Fruit fly (Drosophila melanogaster) whole organism, embryonic: Measurements from ENCODE around the gene Blm.

Experiments
- Abd-B ChIP-seq: fragments of 200-800 bp; sonication (Bioruptor generic); optimal IDR thresholded peaks from 2 replicates; lab custom pipeline; 2018; ENCODE audit warnings: missing biosample characterization, mild to moderate bottlenecking, missing genetic modification characterization, moderate library complexity
- B-H1 ChIP-seq: fragments of 200-800 bp; sonication (Bioruptor generic); IDR thresholded peaks from 3 replicates; pipeline ENCODE4 v1.3.6; 2022; ENCODE audit warnings: missing biosample characterization, missing genetic modification characterization
- BEAF-32 ChIP-seq: fragments of 200-800 bp; sonication (Bioruptor generic); optimal IDR thresholded peaks from 3 replicates; lab custom pipeline; 2017; ENCODE audit warnings: missing biosample characterization, missing genetic modification characterization, mild to moderate bottlenecking, moderate library complexity, missing genetic modification reagents
- C15 ChIP-seq: fragments of 200-800 bp; sonication (Bioruptor generic); IDR thresholded peaks from 3 replicates; pipeline ENCODE4 v1.3.6; 2022; ENCODE audit warnings: missing biosample characterization, missing genetic modification characterization
- CG10366 ChIP-seq: fragments of 200-800 bp; sonication (Bioruptor generic); IDR thresholded peaks from 2 replicates; pipeline ENCODE4 v1.3.6; 2022; ENCODE audit warnings: missing biosample characterization, missing genetic modification characterization
- CG10462 ChIP-seq: fragments of 200-800 bp; sonication (Bioruptor generic); optimal IDR thresholded peaks from 2 replicates; lab custom pipeline; 2016; ENCODE audit warnings: missing biosample characterization, missing genetic modification characterization
- CG13123 ChIP-seq: fragments of 200-800 bp; sonication (Bioruptor generic); optimal IDR thresholded peaks from 2 replicates; lab custom pipeline; 2016; ENCODE audit warnings: missing biosample characterization, missing genetic modification characterization
- CG14014 ChIP-seq: fragments of 200-800 bp; sonication (Bioruptor generic); IDR thresholded peaks from 2 replicates; pipeline ENCODE4 v1.3.6; 2022; ENCODE audit warnings: missing biosample characterization, missing genetic modification characterization
- CG14441 ChIP-seq: fragments of 200-800 bp; sonication (Bioruptor generic); IDR thresholded peaks from 2 replicates; pipeline ENCODE4 v1.3.6; 2022; ENCODE audit warnings: missing biosample characterization, missing genetic modification characterization
- CG14710 ChIP-seq: fragments of 200-800 bp; sonication (Bioruptor generic); optimal IDR thresholded peaks from 3 replicates; lab custom pipeline; 2019; ENCODE audit warnings: missing biosample characterization, mild to moderate bottlenecking, missing genetic modification characterization, moderate library complexity
- CG14965 ChIP-seq: fragments of 200-800 bp; sonication (Bioruptor generic); optimal IDR thresholded peaks from 2 replicates; lab custom pipeline; 2016; ENCODE audit warnings: missing biosample characterization, missing genetic modification characterization, borderline replicate concordance
- CG1602 ChIP-seq: fragments of 200-800 bp; sonication (Bioruptor generic); optimal IDR thresholded peaks from 3 replicates; lab custom pipeline; 2016; ENCODE audit warnings: missing biosample characterization, missing genetic modification characterization
- CG16815 ChIP-seq: fragments of 200-800 bp; sonication (Bioruptor generic); optimal IDR thresholded peaks from 3 replicates; lab custom pipeline; 2017; ENCODE audit warnings: missing biosample characterization, mild to moderate bottlenecking, missing genetic modification characterization
- CG17568 ChIP-seq: fragments of 200-800 bp; sonication (Bioruptor generic); optimal IDR thresholded peaks from 2 replicates; lab custom pipeline; 2018; ENCODE audit warnings: missing biosample characterization, mild to moderate bottlenecking, missing genetic modification characterization, moderate library complexity
- CG30403 ChIP-seq: fragments of 200-800 bp; sonication (Bioruptor generic); optimal IDR thresholded peaks from 3 replicates; lab custom pipeline; 2016; ENCODE audit warnings: missing biosample characterization, missing genetic modification characterization
- CG34422 ChIP-seq: fragments of 200-800 bp; sonication (Bioruptor generic); IDR thresholded peaks from 3 replicates; pipeline ENCODE4 v1.3.6; 2022; ENCODE audit warnings: missing biosample characterization, missing genetic modification characterization
- CrebB ChIP-seq: fragments of 200-800 bp; sonication (Bioruptor generic); optimal IDR thresholded peaks from 3 replicates; lab custom pipeline; 2018; ENCODE audit warnings: missing biosample characterization, mild to moderate bottlenecking, missing genetic modification characterization
- Dip2 ChIP-seq: fragments of 200-800 bp; sonication (Bioruptor generic); IDR thresholded peaks from 2 replicates; pipeline ENCODE4 v1.3.6; 2022; ENCODE audit warnings: missing biosample characterization, missing genetic modification characterization
- Dip3 ChIP-seq: fragments of 200-800 bp; sonication (Bioruptor generic); optimal IDR thresholded peaks from 3 replicates; lab custom pipeline; 2016; ENCODE audit warnings: missing biosample characterization, missing genetic modification characterization
- Dref ChIP-seq: fragments of 200-800 bp; sonication (Bioruptor generic); IDR thresholded peaks from 2 replicates; pipeline ENCODE4 v1.3.6; 2022; ENCODE audit warnings: missing biosample characterization, missing genetic modification characterization
- E2f2 ChIP-seq: fragments of 200-800 bp; sonication (Bioruptor generic); IDR thresholded peaks from 2 replicates; pipeline ENCODE4 v1.3.6; 2022; ENCODE audit warnings: missing biosample characterization, missing genetic modification characterization
- GATAe ChIP-seq: fragments of 200-800 bp; sonication (Bioruptor generic); conservative IDR thresholded peaks from 2 replicates; pipeline ENCODE4 v1.3.6; 2022; ENCODE audit warnings: missing biosample characterization, missing genetic modification characterization
- Hey ChIP-seq: fragments of 200-800 bp; sonication (Bioruptor generic); optimal IDR thresholded peaks from 3 replicates; lab custom pipeline; 2018; ENCODE audit warnings: missing biosample characterization, mild to moderate bottlenecking, missing genetic modification characterization
- Max ChIP-seq: fragments of 200-800 bp; sonication (Bioruptor generic); optimal IDR thresholded peaks from 2 replicates; lab custom pipeline; 2016; ENCODE audit warnings: missing biosample characterization, mild to moderate bottlenecking, missing genetic modification characterization
- Med ChIP-seq: fragments of 200-800 bp; sonication (Bioruptor generic); peaks from one replicate; lab custom pipeline; 2016; ENCODE audit warnings: missing biosample characterization, missing genetic modification characterization, mild to moderate bottlenecking, inconsistent platforms, moderate library complexity
- Nf-YB ChIP-seq: fragments of 200-800 bp; sonication (Bioruptor generic); optimal IDR thresholded peaks from 3 replicates; lab custom pipeline; 2019; ENCODE audit warnings: missing biosample characterization, mild to moderate bottlenecking, missing genetic modification characterization, moderate library complexity
- Opbp ChIP-seq: fragments of 200-800 bp; sonication (Bioruptor generic); IDR thresholded peaks from 3 replicates; pipeline ENCODE4 v1.3.6; 2022; ENCODE audit warnings: missing biosample characterization, missing genetic modification characterization; ENCODE audit not compliant: partially characterized antibody
- Rfx ChIP-seq: fragments of 200-800 bp; sonication (Bioruptor generic); IDR thresholded peaks from 2 replicates; pipeline ENCODE4 v1.3.6; 2022; ENCODE audit warnings: missing biosample characterization, missing genetic modification characterization
- Scr ChIP-seq: fragments of 200-800 bp; sonication (Bioruptor generic); IDR thresholded peaks from 2 replicates; pipeline ENCODE4 v1.3.6; 2022; ENCODE audit warnings: missing biosample characterization, missing genetic modification characterization; ENCODE audit not compliant: partially characterized antibody
- Sox100B ChIP-seq: fragments of 200-800 bp; sonication (Bioruptor generic); optimal IDR thresholded peaks from 3 replicates; lab custom pipeline; 2018; ENCODE audit warnings: missing biosample characterization, mild to moderate bottlenecking, missing genetic modification characterization
- Sry-δ ChIP-seq: fragments of 200-800 bp; sonication (Bioruptor generic); optimal IDR thresholded peaks from 2 replicates; lab custom pipeline; 2016; ENCODE audit warnings: missing biosample characterization, missing genetic modification characterization
- Taf1 ChIP-seq: fragments of 200-800 bp; sonication (Bioruptor generic); IDR thresholded peaks from 2 replicates; pipeline ENCODE4 v1.3.6; 2022; ENCODE audit warnings: missing biosample characterization, missing genetic modification characterization
- abd-A ChIP-seq: fragments of 200-800 bp; sonication (Bioruptor generic); optimal IDR thresholded peaks from 3 replicates; lab custom pipeline; 2019; ENCODE audit warnings: missing biosample characterization, mild to moderate bottlenecking, missing genetic modification characterization, moderate library complexity
- br ChIP-seq: fragments of >200 bp; optimal IDR thresholded peaks from 2 replicates; lab custom pipeline; 2017
- croc ChIP-seq: fragments of 200-800 bp; sonication (Bioruptor generic); conservative IDR thresholded peaks from 3 replicates; pipeline ENCODE4 v1.3.6; 2022; ENCODE audit warnings: missing biosample characterization, missing genetic modification characterization
- dan ChIP-seq: fragments of 200-800 bp; sonication (Bioruptor generic); IDR thresholded peaks from 2 replicates; pipeline ENCODE4 v1.3.6; 2022; ENCODE audit warnings: missing biosample characterization, missing genetic modification characterization
- danr ChIP-seq: fragments of 200-800 bp; sonication (Bioruptor generic); IDR thresholded peaks from 2 replicates; pipeline ENCODE4 v1.3.6; 2022; ENCODE audit warnings: missing biosample characterization, missing genetic modification characterization
- eve ChIP-seq, 2 experiments: fragments of >200 bp; optimal IDR thresholded peaks; 2 replicates each; lab custom pipeline; 2017; ENCODE audit warnings: missing biosample characterization in 2 of 2, missing genetic modification characterization in 2 of 2
- ftz-f1 ChIP-seq: fragments of 200-800 bp; sonication (Bioruptor generic); optimal IDR thresholded peaks from 2 replicates; lab custom pipeline; 2016; ENCODE audit warnings: missing biosample characterization, missing genetic modification characterization
- gsb ChIP-seq: fragments of 200-800 bp; sonication (Bioruptor generic); IDR thresholded peaks from 2 replicates; pipeline ENCODE4 v1.3.6; 2022; ENCODE audit warnings: missing biosample characterization, missing genetic modification characterization
- hth ChIP-seq: fragments of >200 bp; optimal IDR thresholded peaks from 2 replicates; lab custom pipeline; 2017; ENCODE audit warnings: inconsistent platforms
- insv ChIP-seq, 2 experiments: fragments of 200-800 bp; sonication (Bioruptor generic); optimal IDR thresholded peaks; 3 replicates each; lab custom pipeline; 2016 to 2018; ENCODE audit warnings: missing biosample characterization in 2 of 2, missing genetic modification characterization in 2 of 2
- luna ChIP-seq: fragments of 200-800 bp; sonication (Bioruptor generic); optimal IDR thresholded peaks from 2 replicates; lab custom pipeline; 2016; ENCODE audit warnings: missing biosample characterization, missing genetic modification characterization
- mam ChIP-seq: fragments of 200-800 bp; sonication (Bioruptor generic); optimal IDR thresholded peaks from 3 replicates; lab custom pipeline; 2016; ENCODE audit warnings: missing biosample characterization, missing genetic modification characterization
- nau ChIP-seq: fragments of 200-800 bp; sonication (Bioruptor generic); optimal IDR thresholded peaks from 3 replicates; lab custom pipeline; 2017; ENCODE audit warnings: missing biosample characterization, mild to moderate bottlenecking, missing genetic modification characterization, missing genetic modification reagents
- odd ChIP-seq: fragments of 200-800 bp; sonication (Bioruptor generic); optimal IDR thresholded peaks from 2 replicates; lab custom pipeline; 2017; ENCODE audit warnings: missing biosample characterization, mild to moderate bottlenecking, missing genetic modification characterization
- phol ChIP-seq: fragments of 200-800 bp; sonication (Bioruptor generic); optimal IDR thresholded peaks from 3 replicates; lab custom pipeline; 2018; ENCODE audit warnings: missing biosample characterization, mild to moderate bottlenecking, missing genetic modification characterization, moderate library complexity
- toy ChIP-seq: fragments of 200-800 bp; sonication (Bioruptor generic); IDR thresholded peaks from 2 replicates; pipeline ENCODE4 v1.3.6; 2022; ENCODE audit warnings: missing biosample characterization, missing genetic modification characterization
- trh ChIP-seq: fragments of 200-800 bp; sonication (Bioruptor generic); optimal IDR thresholded peaks from 2 replicates; lab custom pipeline; 2016; ENCODE audit warnings: missing biosample characterization, missing genetic modification characterization
- unc-4 ChIP-seq: fragments of 200-800 bp; sonication (Bioruptor generic); IDR thresholded peaks from 2 replicates; pipeline ENCODE4 v1.3.6; 2022; ENCODE audit warnings: missing biosample characterization, missing genetic modification characterization; ENCODE audit not compliant: partially characterized antibody
- wek ChIP-seq: fragments of 200-800 bp; sonication (Bioruptor generic); optimal IDR thresholded peaks from 3 replicates; lab custom pipeline; 2018; ENCODE audit warnings: missing biosample characterization, mild to moderate bottlenecking, missing genetic modification characterization, moderate library complexity
- z ChIP-seq: fragments of 200-800 bp; sonication (Bioruptor generic); IDR thresholded peaks from 3 replicates; pipeline ENCODE4 v1.3.6; 2022; ENCODE audit warnings: missing biosample characterization, missing genetic modification characterization

The Blm gene

DNA sequence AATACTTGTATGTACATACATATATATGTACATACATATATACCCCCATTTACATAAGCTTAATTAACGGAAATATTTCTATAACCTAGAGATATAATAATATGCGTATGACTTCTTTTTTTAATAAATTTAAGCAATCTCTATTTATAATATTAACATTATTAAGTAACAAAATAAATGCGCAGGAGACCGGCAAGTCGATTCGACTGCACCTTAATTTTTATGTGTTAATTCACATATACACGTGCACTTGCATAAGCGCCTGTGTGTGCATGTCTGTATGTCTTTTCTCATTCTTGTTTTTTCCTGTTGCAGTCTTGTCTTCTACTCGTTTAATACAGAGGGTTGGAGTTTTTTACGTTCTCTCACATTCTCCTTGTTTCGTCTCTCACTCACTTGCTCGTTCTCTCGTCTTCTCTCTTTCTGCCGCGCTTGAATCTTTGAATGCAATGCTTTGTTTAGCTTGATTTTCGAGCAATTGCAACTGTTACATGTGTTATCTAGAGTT, 38.7 kb upstream of the Blm start (continued):
- TF ChIP-seq wek (GFP tag; lab: Kevin White, UChicago) (peak; percentile 46), CG1602 (GFP tag; lab: Kevin White, UChicago) (peak; percentile 95), GATAe (GFP tag; lab: Robert Waterston, UW) (no peak), CG10366 (peak; percentile 83), CG34422 (GFP tag; lab: Robert Waterston, UW) (peak; percentile 90; the same call in 2 of the 3 replicates), C15 (GFP tag; lab: Robert Waterston, UW) (no peak), Scr (no peak), Nf-YB (GFP tag; lab: Kevin White, UChicago) (peak; percentile 80), danr (GFP tag; lab: Robert Waterston, UW) (peak; percentile 58; the same call in 1 of the 2 replicates), mam (GFP tag; lab: Kevin White, UChicago) (no peak), odd (peak; percentile 81), CG13123 (peak; percentile 78), BEAF-32 (GFP tag; lab: Kevin White, UChicago) (no peak), toy (GFP tag; lab: Robert Waterston, UW) (no peak), Dref (GFP tag; lab: Robert Waterston, UW) (no peak), Sox100B (GFP tag; lab: Kevin White, UChicago) (peak; percentile 96), eve (GFP tag; optimal IDR thresholded peaks at IDR 0.05; lab: Kevin White, UChicago) (peak in 1 of 2 experiments; percentile 91), hth (no peak), phol (tag; lab: Kevin White, UChicago) (peak; percentile 98), Max (GFP tag; lab: Kevin White, UChicago) (peak; percentile 82), CG14965 (GFP tag; lab: Kevin White, UChicago) (no peak), br (lab: Kevin White, UChicago) (no peak), gsb (GFP tag; lab: Robert Waterston, UW) (no peak), CG30403 (GFP tag; lab: Kevin White, UChicago) (peak; percentile 93), CG14441 (no peak), B-H1 (GFP tag; lab: Robert Waterston, UW) (peak; percentile 78), CG16815 (GFP tag; lab: Kevin White, UChicago) (peak; percentile 97), croc (GFP tag; lab: Robert Waterston, UW) (peak; percentile 95), nau (GFP tag; lab: Kevin White, UChicago) (peak; percentile 80), Opbp (GFP tag; lab: Robert Waterston, UW) (no peak), z (GFP tag; lab: Robert Waterston, UW) (peak; percentile 80; the same call in 2 of the 3 replicates), CG10462 (GFP tag; lab: Kevin White, UChicago) (peak; percentile 87), ftz-f1 (GFP tag; lab: Kevin White, UChicago) (no peak), CrebB (tag; lab: Kevin White, UChicago) (peak; percentile 3), Rfx (GFP tag; lab: Robert Waterston, UW) (no peak), luna (GFP tag; lab: Kevin White, UChicago) (no peak), unc-4 (GFP tag; lab: Robert Waterston, UW) (no peak), Hey (no peak), Dip3 (GFP tag; lab: Kevin White, UChicago) (no peak), dan (GFP tag; lab: Robert Waterston, UW) (peak; percentile 39; the same call in 1 of the 2 replicates), trh (peak; percentile 87), Sry-δ (GFP tag; lab: Kevin White, UChicago) (no peak), CG14014 (peak; percentile 36; the same call in 1 of the 2 replicates), CG14710 (tag; lab: Kevin White, UChicago) (peak; percentile 98), Taf1 (GFP tag; lab: Robert Waterston, UW) (no peak), E2f2 (peak; percentile 30; the same call in 1 of the 2 replicates), Med (GFP tag; lab: Kevin White, UChicago) (peak; percentile 44), Dip2 (GFP tag; lab: Robert Waterston, UW) (no peak), insv (GFP tag; optimal IDR thresholded peaks at IDR 0.05; lab: Kevin White, UChicago) (peak in 1 of 2 experiments; percentile 11), CG17568 (GFP tag; lab: Kevin White, UChicago) (peak; percentile 76), abd-A (tag; lab: Kevin White, UChicago) (no peak), Abd-B (GFP tag; lab: Kevin White, UChicago) (peak; percentile 96)
